Fruit fly (Drosophila melanogaster): ENCODE measurements around the gene CG43084.

The CG43084 gene

dm6 chr3L:15624097-15624496 is 26.6 kb upstream of the CG43084 start:
- no peak for TF ChIP-seq CG7045 (GFP tag; optimal IDR thresholded peaks at IDR 0.05)
- TF ChIP-seq toe (GFP tag; optimal IDR thresholded peaks at IDR 0.05): no peak
- no peak for TF ChIP-seq ovo (GFP tag; optimal IDR thresholded peaks at IDR 0.05)
- TF ChIP-seq Mnt (GFP tag; optimal IDR thresholded peaks at IDR 0.05): no peak

dm6 chr3L:15624944-15625610 is 25.6 kb upstream of the CG43084 start:
- TF ChIP-seq Clk (GFP tag; optimal IDR thresholded peaks at IDR 0.05) (no peak), tj (GFP tag; optimal IDR thresholded peaks at IDR 0.05) (peak; percentile 68)

- TF ChIP-seq CG11617 (GFP tag; optimal IDR thresholded peaks at IDR 0.05) (peak; percentile 93), CG7101 (tag; optimal IDR thresholded peaks at IDR 0.05) (peak; percentile 92), Hr96 (GFP tag; optimal IDR thresholded peaks at IDR 0.05) (peak; percentile 22), CG14711 (tag; optimal IDR thresholded peaks at IDR 0.05) (peak; percentile 88), CG1620 (GFP tag; optimal IDR thresholded peaks at IDR 0.05) (peak; percentile 52), CG5204 (GFP tag; optimal IDR thresholded peaks at IDR 0.05) (peak; percentile 82), pad (GFP tag; optimal IDR thresholded peaks at IDR 0.05) (peak; percentile 77), toe (GFP tag; optimal IDR thresholded peaks at IDR 0.05) (peak; percentile 47), ovo (GFP tag; optimal IDR thresholded peaks at IDR 0.05) (peak; percentile 57), CG33017 (tag; optimal IDR thresholded peaks at IDR 0.05) (peak; percentile 93), Clk (GFP tag; optimal IDR thresholded peaks at IDR 0.05) (peak; percentile 52), bab1 (GFP tag; optimal IDR thresholded peaks at IDR 0.05) (peak; percentile 95), cic (GFP tag; optimal IDR thresholded peaks at IDR 0.05) (no peak), CG12768 (GFP tag; optimal IDR thresholded peaks at IDR 0.05) (peak; percentile 75), cnc (optimal IDR thresholded peaks at IDR 0.05) (no peak), kay (GFP tag; ENCODE audit: borderline replicate concordance) (peak; percentile 75), Crg-1 (GFP tag; optimal IDR thresholded peaks at IDR 0.05) (no peak), CG7045 (GFP tag; optimal IDR thresholded peaks at IDR 0.05) (peak; percentile 86), tj (GFP tag; optimal IDR thresholded peaks at IDR 0.05) (peak; percentile 65), Mnt (GFP tag; optimal IDR thresholded peaks at IDR 0.05) (peak; percentile 51)
Measured at dm6 chr3L:15625676-15626414, 24.8 kb upstream of the CG43084 start.

dm6 chr3L:15627295-15627694 is 23.4 kb upstream of the CG43084 start:
- TF ChIP-seq Crg-1 (GFP tag; optimal IDR thresholded peaks at IDR 0.05) (no peak), ovo (GFP tag; optimal IDR thresholded peaks at IDR 0.05) (no peak), CG7045 (GFP tag; optimal IDR thresholded peaks at IDR 0.05) (no peak), kay (GFP tag; ENCODE audit: borderline replicate concordance) (peak; percentile 61), bab1 (GFP tag; optimal IDR thresholded peaks at IDR 0.05) (no peak)

- TF ChIP-seq CG33017 (tag; optimal IDR thresholded peaks at IDR 0.05) (no peak), bab1 (GFP tag; optimal IDR thresholded peaks at IDR 0.05) (no peak), CG7045 (GFP tag; optimal IDR thresholded peaks at IDR 0.05) (no peak), CG5204 (GFP tag; optimal IDR thresholded peaks at IDR 0.05) (no peak), toe (GFP tag; optimal IDR thresholded peaks at IDR 0.05) (no peak), Crg-1 (GFP tag; optimal IDR thresholded peaks at IDR 0.05) (no peak), Hr96 (GFP tag; optimal IDR thresholded peaks at IDR 0.05) (no peak), CG1620 (GFP tag; optimal IDR thresholded peaks at IDR 0.05) (no peak), Clk (GFP tag; optimal IDR thresholded peaks at IDR 0.05) (no peak), ovo (GFP tag; optimal IDR thresholded peaks at IDR 0.05) (no peak), CG12768 (GFP tag; optimal IDR thresholded peaks at IDR 0.05) (no peak), CG11617 (GFP tag; optimal IDR thresholded peaks at IDR 0.05) (no peak), CG7101 (tag; optimal IDR thresholded peaks at IDR 0.05) (no peak), cic (GFP tag; optimal IDR thresholded peaks at IDR 0.05) (no peak), Mnt (GFP tag; optimal IDR thresholded peaks at IDR 0.05) (no peak), CG14711 (tag; optimal IDR thresholded peaks at IDR 0.05) (no peak), cnc (optimal IDR thresholded peaks at IDR 0.05) (no peak), kay (GFP tag; ENCODE audit: borderline replicate concordance) (no peak), pad (GFP tag; optimal IDR thresholded peaks at IDR 0.05) (no peak)
Measured at dm6 chr3L:15631067-15631466, 19.6 kb upstream of the CG43084 start.

- TF ChIP-seq bab1 (GFP tag; optimal IDR thresholded peaks at IDR 0.05) (no peak), cnc (optimal IDR thresholded peaks at IDR 0.05) (no peak), cic (GFP tag; optimal IDR thresholded peaks at IDR 0.05) (no peak), toe (GFP tag; optimal IDR thresholded peaks at IDR 0.05) (no peak), ovo (GFP tag; optimal IDR thresholded peaks at IDR 0.05) (no peak), CG7101 (tag; optimal IDR thresholded peaks at IDR 0.05) (peak; percentile 5), pad (GFP tag; optimal IDR thresholded peaks at IDR 0.05) (no peak), kay (GFP tag; ENCODE audit: borderline replicate concordance) (peak; percentile 23), Hr96 (GFP tag; optimal IDR thresholded peaks at IDR 0.05) (no peak), CG7045 (GFP tag; optimal IDR thresholded peaks at IDR 0.05) (no peak), CG12768 (GFP tag; optimal IDR thresholded peaks at IDR 0.05) (no peak), tj (GFP tag; optimal IDR thresholded peaks at IDR 0.05) (no peak)
Measured at dm6 chr3L:15632653-15633052, 18.0 kb upstream of the CG43084 start.

Measured in whole organism, adult.